Fruit fly (Drosophila melanogaster): ENCODE results near the gene Tbcd.

Gene Tbcd

DNA sequence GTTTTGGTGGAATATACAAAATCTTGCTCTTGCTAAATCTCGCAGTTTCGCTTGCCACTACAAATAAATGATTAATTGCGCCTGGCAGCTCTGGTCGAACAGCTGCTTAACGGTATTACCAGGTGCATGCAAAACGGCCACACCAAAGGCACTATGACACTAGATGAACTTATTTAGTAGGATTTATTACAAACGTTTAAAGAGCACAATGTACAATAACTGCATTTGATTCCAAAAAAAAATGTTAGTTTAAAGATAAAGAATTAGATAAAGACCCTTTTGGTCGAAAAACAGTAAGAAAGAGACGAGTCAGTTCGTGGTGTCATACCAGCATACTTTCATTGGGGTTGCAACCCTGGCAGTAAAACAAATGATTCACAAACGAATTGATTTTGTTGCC is at the start of gene Tbcd, which contains the start of gene CG11723:
Gene Tbcd (plus strand): TSS at position 311 of the 400 bp plus-strand sequence.
Gene CG11723 (minus strand): TSS at position 68 of the 400 bp plus-strand sequence.
- TF ChIP-seq noc (tag; optimal IDR thresholded peaks at IDR 0.05): no peak

DNA sequence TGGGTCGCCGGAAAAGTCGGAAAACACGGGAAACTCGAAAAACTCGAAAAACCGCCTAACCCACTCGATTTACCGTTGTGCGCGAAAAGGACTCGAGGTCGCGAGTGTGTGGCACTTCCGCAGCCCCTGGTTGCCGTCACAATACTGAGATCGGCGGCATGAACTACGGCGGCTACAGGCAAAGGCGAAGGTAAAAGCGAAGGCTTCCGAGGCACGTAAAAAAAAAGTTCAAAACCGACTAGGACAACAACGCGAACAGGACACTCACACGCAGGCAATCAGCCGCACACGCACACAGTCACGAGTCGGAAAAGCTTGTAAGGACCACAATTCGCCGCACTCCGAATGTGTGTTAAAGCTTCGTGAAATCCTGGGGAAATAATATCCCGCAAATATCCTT is 37.6 kb upstream of the Tbcd start, which contains the start of gene dpr3:
Gene dpr3 (minus strand): TSS at position 133 of the 400 bp plus-strand sequence.
- TF ChIP-seq noc (tag; optimal IDR thresholded peaks at IDR 0.05): no peak

DNA sequence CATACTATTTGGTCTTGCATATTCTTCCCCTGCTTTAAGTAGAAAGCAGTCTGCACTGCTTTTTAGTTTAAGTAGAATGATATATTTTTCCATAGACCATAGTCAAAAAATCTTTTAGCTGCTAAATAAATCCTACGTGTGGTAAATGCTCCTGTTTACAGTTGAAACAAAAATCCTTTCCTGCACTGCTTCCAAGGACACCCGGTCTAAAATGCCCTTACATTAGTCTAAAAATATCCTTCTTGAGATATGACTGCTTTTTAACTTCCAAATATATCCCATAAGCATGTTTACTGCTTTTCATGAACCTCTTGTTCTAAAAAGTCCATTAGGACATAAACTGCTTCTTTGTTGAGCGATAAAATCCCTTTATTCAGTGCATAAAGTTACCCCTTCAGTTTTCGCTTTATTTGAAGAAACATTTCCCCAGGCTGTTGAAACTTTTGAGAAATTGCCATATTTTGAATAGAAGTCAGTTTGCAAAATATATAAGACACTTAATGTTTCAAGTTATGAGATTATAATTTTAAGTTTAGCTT is 36.9 kb upstream of the Tbcd start:
- TF ChIP-seq noc (tag; optimal IDR thresholded peaks at IDR 0.05): no peak

DNA sequence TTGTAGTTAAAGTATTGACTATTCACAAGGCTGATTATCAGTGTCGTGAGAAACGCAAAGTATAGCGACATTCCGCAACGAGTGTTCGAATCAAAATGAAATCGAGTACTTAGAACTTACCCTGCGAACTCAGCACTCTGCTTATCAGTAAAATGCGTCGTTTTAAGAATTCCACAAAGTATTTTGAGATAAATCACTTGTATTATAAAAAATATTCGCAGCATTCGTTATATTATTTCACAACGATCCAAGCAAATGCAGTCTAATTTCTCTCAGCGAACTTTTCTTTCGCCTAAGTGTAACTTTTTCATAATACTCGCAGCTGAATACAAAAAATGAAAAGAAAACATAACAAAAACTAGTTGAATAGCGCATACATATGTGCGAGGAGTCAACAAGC is 18.2 kb upstream of the Tbcd start, which contains the start of gene CG4259:
Gene CG4259 (minus strand): TSS at position 101 of the 400 bp plus-strand sequence.
- no peak for TF ChIP-seq noc (tag; optimal IDR thresholded peaks at IDR 0.05)

DNA sequence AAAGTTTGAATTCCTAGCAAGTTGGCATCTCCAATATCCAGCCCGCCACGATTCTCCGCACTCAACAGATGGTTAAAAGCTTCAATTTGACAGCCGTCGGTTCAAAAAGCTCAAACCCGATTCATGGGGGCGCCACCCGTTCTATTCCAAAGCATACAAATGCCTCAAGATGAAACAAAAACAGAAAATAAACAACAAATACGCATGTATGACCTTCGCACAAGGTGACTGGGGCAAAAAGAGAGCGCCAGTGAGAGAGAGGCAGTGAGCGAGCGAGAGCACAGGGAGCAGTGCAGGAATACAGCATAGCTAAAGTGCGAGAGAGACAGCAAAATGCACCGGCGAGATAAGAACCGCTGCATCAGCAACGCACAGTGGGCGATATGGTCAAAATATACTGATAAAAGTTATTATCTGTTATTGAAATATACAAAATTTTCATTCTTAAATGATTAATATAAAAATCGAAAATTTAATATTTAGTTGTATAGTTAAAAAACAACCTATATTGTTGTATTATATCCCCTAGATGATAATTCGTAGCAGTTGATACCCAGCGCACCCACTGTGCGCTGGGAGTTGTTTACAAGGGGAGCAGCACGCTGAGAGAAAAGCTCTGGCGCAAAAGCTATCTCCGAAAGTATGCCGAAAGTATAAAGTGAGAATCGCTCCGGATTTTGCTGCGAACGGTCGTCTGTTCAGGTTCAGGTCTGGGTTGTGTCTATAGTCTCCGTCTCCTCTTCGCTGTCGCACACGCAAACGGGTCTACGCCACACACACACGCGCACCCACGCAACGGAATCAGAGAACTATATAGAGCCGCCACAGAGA is 16.9 kb upstream of the Tbcd start, which contains the start of gene Glyp:
Gene Glyp (plus strand): TSS at position 657 of the 831 bp plus-strand sequence.
- TF ChIP-seq noc (tag; optimal IDR thresholded peaks at IDR 0.05): peak; percentile 99

DNA sequence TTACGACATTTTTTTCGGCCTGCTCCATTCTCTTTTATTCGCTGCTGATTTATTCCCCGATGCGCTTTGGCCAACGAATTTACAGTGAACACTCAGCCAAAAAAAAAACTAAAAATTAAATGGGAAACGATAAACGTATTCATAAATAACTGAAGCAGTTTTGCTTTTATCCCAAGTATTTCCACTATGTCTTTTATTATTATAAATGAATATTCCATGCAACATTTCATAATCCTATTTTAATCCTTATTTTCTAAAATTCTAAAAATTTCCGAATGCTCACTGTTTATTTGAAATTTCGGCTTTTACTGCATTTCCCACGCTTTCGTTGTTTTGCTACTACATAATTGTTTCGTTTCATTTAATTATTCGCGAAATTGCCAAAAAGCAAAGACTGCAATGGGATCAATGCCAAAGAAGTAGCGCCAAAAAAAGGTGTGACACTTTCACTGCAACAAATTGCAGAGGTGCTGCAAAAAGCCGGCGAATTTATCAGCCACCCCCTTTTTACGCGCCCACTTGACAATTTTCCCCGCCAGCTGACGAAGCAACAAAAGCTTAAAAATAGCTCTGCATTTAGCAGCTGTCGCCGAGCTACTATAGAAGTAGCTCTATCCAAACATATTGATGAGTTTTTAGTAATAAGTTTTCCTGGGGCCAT is 15.7 kb upstream of the Tbcd start:
- TF ChIP-seq noc (tag; optimal IDR thresholded peaks at IDR 0.05): no peak

DNA sequence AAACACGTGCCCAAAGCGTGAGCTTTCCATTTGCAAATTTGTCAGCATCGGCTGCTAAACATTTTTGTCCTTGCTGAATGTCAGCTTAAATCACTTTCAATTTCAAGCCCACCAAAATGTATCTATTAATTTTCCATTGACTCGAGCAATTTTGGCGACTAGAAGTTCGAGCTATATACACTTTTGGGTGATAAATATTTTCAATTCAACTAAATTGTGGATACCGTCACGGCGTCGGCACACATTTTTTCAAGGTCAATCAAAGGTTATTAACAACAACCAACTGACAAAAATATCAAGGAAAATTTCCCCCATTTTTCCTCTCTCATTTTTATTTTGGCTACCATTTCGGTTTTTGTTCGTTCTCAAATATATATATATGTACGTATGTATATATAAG is 15.1 kb upstream of the Tbcd start:
- TF ChIP-seq noc (tag; optimal IDR thresholded peaks at IDR 0.05): no peak

DNA sequence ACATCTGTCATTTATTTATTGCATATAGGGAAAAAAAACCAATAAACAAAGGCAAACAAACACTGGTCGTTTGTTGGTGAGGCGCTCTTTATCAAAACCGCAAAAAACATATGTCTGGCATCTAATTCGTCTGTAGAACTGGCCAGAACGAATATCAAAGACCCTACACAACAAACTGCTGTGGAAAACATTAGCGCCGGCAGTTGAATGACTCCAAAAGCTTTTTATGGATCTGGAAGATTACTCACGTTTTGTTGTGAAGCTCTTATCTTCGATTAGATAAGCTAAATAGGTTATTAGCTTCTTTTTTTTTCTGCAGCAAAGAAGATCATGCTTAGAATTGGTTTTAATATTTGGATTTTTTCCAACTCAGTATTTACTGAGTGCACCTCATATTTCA is 14.3 kb upstream of the Tbcd start:
- TF ChIP-seq noc (tag; optimal IDR thresholded peaks at IDR 0.05): peak; percentile 35

DNA sequence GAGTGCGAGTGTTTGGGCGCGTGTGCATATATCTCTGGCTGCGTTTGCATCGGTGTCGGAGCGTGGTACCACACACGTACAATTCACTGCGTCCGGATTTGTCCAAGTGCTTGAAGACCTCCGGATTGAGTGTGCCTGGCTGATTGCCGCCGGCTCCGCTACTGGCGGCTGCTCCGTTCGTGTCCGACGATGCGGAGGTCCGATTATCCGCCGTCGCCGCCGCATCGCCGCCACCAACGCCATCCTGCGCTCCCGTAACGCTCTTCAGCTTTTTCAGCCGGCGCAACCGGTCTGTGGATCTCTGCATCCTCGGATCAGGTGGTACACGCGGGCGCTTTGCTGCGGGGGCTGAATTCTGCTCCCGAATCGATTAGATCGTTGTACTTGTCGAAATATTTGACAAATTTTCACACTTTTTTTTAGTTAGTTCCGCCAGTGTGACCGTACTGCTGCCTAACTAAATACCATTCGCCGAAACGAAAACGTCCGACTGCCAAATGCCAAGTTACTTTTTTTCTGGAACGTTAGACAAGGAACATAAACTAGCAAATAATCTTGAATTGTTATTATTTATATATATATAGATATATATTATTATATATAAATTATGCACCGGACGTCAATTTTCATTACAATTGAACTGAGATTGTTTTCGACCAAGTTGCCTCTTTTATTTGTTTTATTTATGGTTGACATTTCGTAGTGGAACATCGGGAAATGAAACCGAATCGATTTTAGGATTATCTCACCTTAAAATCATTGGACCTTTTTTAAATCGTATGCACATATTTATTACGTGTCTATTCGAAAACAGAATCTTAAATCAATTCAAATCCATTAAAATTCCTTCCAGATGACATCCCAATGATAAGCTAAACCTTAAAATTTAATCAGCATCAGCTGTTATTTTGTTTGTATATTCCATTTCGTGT is 2.3 kb upstream of the Tbcd start, which contains the start of gene tho2:
Gene tho2 (minus strand): TSS at position 463 of the 932 bp plus-strand sequence.
- TF ChIP-seq noc (tag; optimal IDR thresholded peaks at IDR 0.05): no peak

DNA sequence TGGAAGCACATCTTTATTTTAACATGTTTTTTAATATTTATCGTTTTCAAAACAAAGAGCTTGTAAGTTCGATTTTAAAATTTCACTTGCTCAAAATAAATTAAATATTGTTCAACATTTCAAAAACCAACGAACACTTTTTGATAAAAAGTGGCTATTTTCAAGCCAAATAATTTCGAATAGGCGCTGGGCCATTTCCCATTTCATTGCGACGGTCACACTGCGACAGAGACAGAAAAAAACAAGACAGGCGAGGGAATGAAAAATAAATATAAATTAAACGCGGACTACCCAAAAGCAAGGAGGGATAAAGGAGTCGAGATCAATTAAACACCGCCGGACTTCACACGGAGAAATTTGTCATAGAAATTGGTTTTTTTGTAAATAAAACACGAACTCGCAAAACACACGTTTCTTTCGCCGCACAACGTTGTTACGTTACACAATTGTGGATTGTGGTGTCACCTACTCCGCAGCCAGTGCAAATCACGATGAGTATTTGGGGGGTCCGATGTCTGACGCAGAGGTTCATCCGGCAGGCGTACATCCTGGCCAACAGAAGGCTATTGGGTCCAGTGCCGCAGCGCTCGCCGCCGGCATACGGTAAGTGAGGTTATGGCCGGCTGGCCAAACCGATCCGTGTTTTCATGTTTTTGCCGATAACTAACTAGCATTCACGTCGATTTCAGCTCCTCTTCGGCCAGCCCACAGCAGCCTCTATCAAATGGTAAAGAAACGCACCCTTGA is 4.4 kb downstream of the Tbcd start, which contains the start of gene AIF:
Gene AIF (plus strand): TSS at position 211 of the 747 bp plus-strand sequence.
- no peak for TF ChIP-seq noc (tag; optimal IDR thresholded peaks at IDR 0.05)

DNA sequence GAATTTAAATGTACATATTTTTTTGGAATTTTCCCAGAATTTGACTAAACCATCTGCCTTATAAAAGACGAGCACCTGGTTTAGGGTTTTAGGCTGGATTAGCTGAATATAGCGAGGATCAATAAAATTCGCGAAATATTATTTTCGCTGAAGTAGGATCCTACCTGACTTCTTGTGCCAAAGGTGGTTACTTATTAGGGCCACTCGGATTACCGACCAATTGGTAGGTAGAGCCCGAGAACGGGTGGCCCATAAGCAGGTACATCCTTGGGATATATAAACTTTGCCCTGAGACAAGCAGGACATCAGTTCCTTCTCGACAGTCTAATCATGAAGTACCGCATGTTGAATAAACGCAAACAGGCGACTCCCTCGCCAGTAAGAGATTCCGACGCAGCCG is 8.1 kb downstream of the Tbcd start, which contains the start of gene CG15382:
Gene CG15382 (plus strand): TSS at position 301 of the 400 bp plus-strand sequence.
- TF ChIP-seq noc (tag; optimal IDR thresholded peaks at IDR 0.05): no peak

DNA sequence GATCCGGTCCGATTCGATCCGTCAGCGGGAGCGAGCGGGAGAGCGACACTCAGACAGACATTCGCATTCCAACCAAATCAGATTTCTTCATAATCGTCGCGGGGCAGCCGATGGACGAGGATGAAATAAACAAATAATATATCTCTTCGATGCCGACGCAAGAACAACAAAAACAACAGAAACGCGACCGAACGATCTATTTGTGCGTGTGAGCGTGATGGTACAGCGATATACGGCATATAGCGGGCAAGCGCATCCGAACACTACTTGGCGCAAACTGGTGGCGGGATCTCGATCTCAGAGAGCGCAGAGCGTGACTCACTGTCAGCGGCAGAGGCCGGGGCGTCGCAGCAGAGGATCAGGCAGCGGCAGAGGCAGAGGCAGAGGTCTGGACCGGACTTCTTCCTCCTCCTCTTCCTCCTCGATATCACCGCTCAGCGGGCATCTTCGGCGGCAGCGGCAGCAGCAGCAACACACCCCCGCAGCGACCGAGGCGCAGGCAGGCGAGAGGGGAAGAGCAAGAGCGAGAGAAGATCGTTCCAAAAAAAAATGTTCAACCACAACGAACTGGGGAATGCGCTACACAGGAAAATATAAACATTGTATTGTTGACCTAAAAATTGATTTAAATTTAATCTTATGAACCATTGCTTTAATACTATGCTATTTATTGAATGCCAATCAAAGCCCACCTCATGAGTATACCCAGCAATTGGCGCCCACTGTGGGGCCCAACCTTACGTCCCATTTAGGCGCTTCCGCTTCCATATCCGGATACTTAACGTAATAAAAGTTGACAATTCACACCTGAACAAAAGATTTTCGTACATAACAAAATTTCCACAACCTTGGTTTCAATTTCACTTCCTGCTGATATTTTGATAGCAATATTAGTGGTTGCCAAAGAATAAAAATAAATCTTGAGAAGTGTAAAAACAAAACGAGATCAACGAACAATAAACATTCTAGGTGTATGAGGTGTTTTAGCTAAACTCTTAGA is 14.2 kb downstream of the Tbcd start:
- TF ChIP-seq noc (tag; optimal IDR thresholded peaks at IDR 0.05): peak; percentile 24

DNA sequence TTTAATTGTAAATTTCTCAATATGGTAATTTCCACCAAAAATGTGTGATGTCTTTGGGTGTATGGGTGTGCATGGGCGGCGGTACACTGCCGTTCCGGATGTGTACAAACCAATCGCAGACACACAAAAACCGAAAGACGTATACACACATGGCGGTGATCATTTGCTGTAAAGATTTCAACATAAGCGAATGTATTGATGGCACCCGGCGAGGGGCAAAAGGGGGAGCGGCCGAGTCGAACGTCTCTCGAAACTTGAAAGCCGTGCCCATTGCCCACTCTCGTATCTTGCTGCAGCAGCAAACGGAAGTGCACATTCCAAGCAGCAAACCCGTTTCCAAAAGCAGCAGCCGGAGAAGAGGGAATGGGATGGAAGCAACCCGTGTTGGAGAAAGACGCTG is 15.0 kb downstream of the Tbcd start:
- no peak for TF ChIP-seq noc (tag; optimal IDR thresholded peaks at IDR 0.05)
